Worm (Caenorhabditis elegans) whole organism, L4 larva: Measurements from ENCODE around the gene amph-1.

Experiments used
- D1046.2 ChIP-seq: fragments of 200-800 bp; sonication (Bioruptor generic); IDR thresholded peaks from 2 replicates; pipeline ENCODE4 v1.3.6; 2022; ENCODE audit warnings: missing genetic modification characterization, missing compliant biosample characterization
- F10B5.3 ChIP-seq: sonication (generic microtip); optimal IDR thresholded peaks from 2 replicates; lab custom pipeline; 2016; ENCODE audit warnings: mild to moderate bottlenecking, missing genetic modification characterization, missing compliant biosample characterization
- F44E2.7 ChIP-seq: fragments of 200-800 bp; sonication (Bioruptor generic); IDR thresholded peaks from 2 replicates; pipeline ENCODE4 v2.1.2; 2022; ENCODE audit warnings: missing genetic modification characterization, missing compliant biosample characterization
- T20F7.1 ChIP-seq: fragments of 200-800 bp; sonication (Bioruptor generic); optimal IDR thresholded peaks from 2 replicates; lab custom pipeline; 2018; ENCODE audit warnings: mild to moderate bottlenecking, missing genetic modification characterization, missing compliant biosample characterization
- T26A8.4 ChIP-seq: fragments of 200-800 bp; sonication (Bioruptor generic); IDR thresholded peaks from 2 replicates; pipeline ENCODE4 v1.3.6; 2022; ENCODE audit warnings: missing genetic modification characterization, missing compliant biosample characterization
- Y5F2A.4 ChIP-seq: fragments of 200-800 bp; sonication (Bioruptor generic); optimal IDR thresholded peaks from 2 replicates; lab custom pipeline; 2018; ENCODE audit warnings: mild to moderate bottlenecking, missing genetic modification characterization, missing compliant biosample characterization
- Y75B8A.6 ChIP-seq: fragments of 200-800 bp; sonication (Bioruptor generic); IDR thresholded peaks from 2 replicates; pipeline ENCODE4 v1.3.6; 2022; ENCODE audit warnings: missing genetic modification reagents, missing genetic modification characterization, missing compliant biosample characterization
- aha-1 ChIP-seq: fragments of 150-350 bp; peaks from one replicate; lab custom pipeline; 2014; ENCODE audit warnings: missing biosample characterization, missing genetic modification characterization
- aly-2 ChIP-seq: sonication (generic microtip); optimal IDR thresholded peaks from 2 replicates; lab custom pipeline; 2018; ENCODE audit warnings: missing biosample characterization, missing genetic modification characterization
- attf-4 ChIP-seq: sonication (generic microtip); optimal IDR thresholded peaks from 3 replicates; lab custom pipeline; 2017; ENCODE audit warnings: missing biosample characterization, missing genetic modification characterization
- ceh-28 ChIP-seq: fragments of 150-350 bp; optimal IDR thresholded peaks from 2 replicates; lab custom pipeline; 2014; ENCODE audit warnings: missing biosample characterization, missing genetic modification reagents, missing genetic modification characterization
- ceh-62 ChIP-seq: sonication (generic microtip); optimal IDR thresholded peaks from 2 replicates; lab custom pipeline; 2017; ENCODE audit warnings: missing biosample characterization, missing genetic modification characterization
- cey-2 ChIP-seq: sonication (generic microtip); optimal IDR thresholded peaks from 3 replicates; lab custom pipeline; 2017; ENCODE audit warnings: missing genetic modification characterization, mild to moderate bottlenecking, missing compliant biosample characterization, antibody characterized with exemption, borderline replicate concordance; ENCODE audit not compliant: insufficient read depth
- daf-16 ChIP-seq, 3 experiments: sonication (generic microtip); optimal IDR thresholded peaks; 2 replicates each; lab custom pipeline; 2016 to 2017; ENCODE audit warnings: missing genetic modification characterization in 3 of 3, missing genetic modification reagents in 3 of 3, mild to moderate bottlenecking in 2 of 3, missing compliant biosample characterization in 2 of 3, missing biosample characterization in 1 of 3, moderate library complexity in 1 of 3
- dmd-6 ChIP-seq: fragments of 200-800 bp; sonication (Bioruptor generic); IDR thresholded peaks from 2 replicates; pipeline ENCODE4 v1.3.6; 2022; ENCODE audit warnings: missing genetic modification reagents, missing genetic modification characterization, missing compliant biosample characterization
- dpl-1 ChIP-seq: fragments of 150-350 bp; optimal IDR thresholded peaks from 2 replicates; lab custom pipeline; 2014; ENCODE audit warnings: missing biosample characterization, missing genetic modification reagents, missing genetic modification characterization
- dve-1 ChIP-seq: sonication (generic microtip); optimal IDR thresholded peaks from 2 replicates; lab custom pipeline; 2017; ENCODE audit warnings: antibody characterized with exemption, mild to moderate bottlenecking, missing genetic modification characterization, missing compliant biosample characterization; ENCODE audit not compliant: insufficient read depth
- fos-1 ChIP-seq: fragments of 150-350 bp; optimal IDR thresholded peaks from 2 replicates; lab custom pipeline; 2014; ENCODE audit warnings: missing biosample characterization, missing genetic modification characterization
- gei-8 ChIP-seq: fragments of 200-800 bp; sonication (Bioruptor generic); optimal IDR thresholded peaks from 2 replicates; lab custom pipeline; 2018; ENCODE audit warnings: mild to moderate bottlenecking, missing genetic modification characterization, missing compliant biosample characterization
- hlh-11 ChIP-seq: fragments of 200-800 bp; sonication (Bioruptor generic); optimal IDR thresholded peaks from 2 replicates; lab custom pipeline; 2018; ENCODE audit warnings: mild to moderate bottlenecking, missing genetic modification characterization, missing compliant biosample characterization
- lin-1 ChIP-seq: fragments of 200-800 bp; sonication (Bioruptor generic); IDR thresholded peaks from 2 replicates; pipeline ENCODE4 v1.3.6; 2022; ENCODE audit warnings: missing genetic modification reagents, missing genetic modification characterization, missing compliant biosample characterization
- lin-13 ChIP-seq: fragments of 150-350 bp; optimal IDR thresholded peaks from 2 replicates; lab custom pipeline; 2014; ENCODE audit warnings: missing biosample characterization, missing genetic modification reagents, missing genetic modification characterization
- lin-15B ChIP-seq: fragments of 150-350 bp; sonication (generic microtip); optimal IDR thresholded peaks from 3 replicates; lab custom pipeline; 2014; ENCODE audit warnings: missing biosample characterization, missing genetic modification characterization
- madf-9 ChIP-seq: fragments of 200-800 bp; sonication (Bioruptor generic); conservative IDR thresholded peaks from 2 replicates; pipeline ENCODE4 v1.3.6; 2022; ENCODE audit warnings: missing genetic modification reagents, missing genetic modification characterization, missing compliant biosample characterization
- mdl-1 ChIP-seq, 2 experiments: fragments of 150-350 bp in 1 of 2; sonication (generic microtip) in 1 of 2; optimal IDR thresholded peaks; 2 replicates each; lab custom pipeline; 2014 to 2017; ENCODE audit warnings: missing biosample characterization in 2 of 2, missing genetic modification characterization in 2 of 2
- mxl-2 ChIP-seq: fragments of 200-800 bp; sonication (Bioruptor generic); conservative IDR thresholded peaks from 2 replicates; pipeline ENCODE4 v1.3.6; 2022; ENCODE audit warnings: missing genetic modification reagents, missing genetic modification characterization, missing compliant biosample characterization
- mxl-3 ChIP-seq: fragments of 200-800 bp; sonication (Bioruptor generic); optimal IDR thresholded peaks from 2 replicates; lab custom pipeline; 2018; ENCODE audit warnings: mild to moderate bottlenecking, missing genetic modification characterization, missing compliant biosample characterization
- nhr-11 ChIP-seq: fragments of 150-350 bp; optimal IDR thresholded peaks from 2 replicates; lab custom pipeline; 2014; ENCODE audit warnings: missing biosample characterization, missing genetic modification characterization
- nhr-237 ChIP-seq: sonication (generic microtip); optimal IDR thresholded peaks from 2 replicates; lab custom pipeline; 2017; ENCODE audit warnings: missing biosample characterization, missing genetic modification characterization
- nhr-28 ChIP-seq: fragments of 150-350 bp; optimal IDR thresholded peaks from 2 replicates; lab custom pipeline; 2014; ENCODE audit warnings: missing biosample characterization, missing genetic modification characterization
- nhr-41 ChIP-seq: fragments of 200-800 bp; sonication (Bioruptor generic); IDR thresholded peaks from 2 replicates; pipeline ENCODE4 v1.3.6; 2022; ENCODE audit warnings: missing genetic modification reagents, missing genetic modification characterization, missing compliant biosample characterization
- nhr-42 ChIP-seq: fragments of 200-800 bp; sonication (Bioruptor generic); IDR thresholded peaks from 2 replicates; pipeline ENCODE4 v1.3.6; 2022; ENCODE audit warnings: missing genetic modification characterization, missing compliant biosample characterization
- nhr-48 ChIP-seq: sonication (generic microtip); optimal IDR thresholded peaks from 2 replicates; lab custom pipeline; 2016; ENCODE audit warnings: mild to moderate bottlenecking, missing genetic modification characterization, missing compliant biosample characterization
- pqm-1 ChIP-seq: sonication (generic microtip); optimal IDR thresholded peaks from 2 replicates; lab custom pipeline; 2017; ENCODE audit warnings: missing biosample characterization, missing genetic modification characterization
- sdz-12 ChIP-seq: fragments of 200-800 bp; sonication (Bioruptor generic); optimal IDR thresholded peaks from 2 replicates; lab custom pipeline; 2018; ENCODE audit warnings: mild to moderate bottlenecking, missing genetic modification characterization, missing compliant biosample characterization
- spr-1 ChIP-seq: sonication (generic microtip); optimal IDR thresholded peaks from 2 replicates; lab custom pipeline; 2016; ENCODE audit warnings: mild to moderate bottlenecking, missing genetic modification characterization, missing compliant biosample characterization
- tra-1 ChIP-seq: fragments of 200-800 bp; sonication (Bioruptor generic); IDR thresholded peaks from 2 replicates; pipeline ENCODE4 v1.3.6; 2022; ENCODE audit warnings: missing genetic modification reagents, missing genetic modification characterization, missing compliant biosample characterization
- unc-39 ChIP-seq: sonication (generic microtip); optimal IDR thresholded peaks from 2 replicates; lab custom pipeline; 2017; ENCODE audit warnings: missing biosample characterization, missing genetic modification characterization
- unc-62 ChIP-seq, 3 experiments: fragments of 150-350 bp in 1 of 3; sonication (generic microtip); optimal IDR thresholded peaks in 2 of 3; peaks in 1 of 3; 1 replicate in 1 of 3; 2 replicates in 2 of 3; lab custom pipeline; 2014 to 2017; ENCODE audit warnings: missing biosample characterization in 3 of 3, missing genetic modification characterization in 3 of 3, missing genetic modification reagents in 3 of 3, missing genotype in 1 of 3
- zag-1 ChIP-seq: fragments of 150-350 bp; optimal IDR thresholded peaks from 2 replicates; lab custom pipeline; 2014; ENCODE audit warnings: missing biosample characterization, missing genetic modification characterization

Gene amph-1

ce11 chrIV:9682514-9682913, 34.8 kb upstream of the amph-1 start, which contains the start of gene ins-7:
TSS of gene ins-7 (minus strand) at chrIV:9682845.
- no peak for TF ChIP-seq unc-62 (GFP tag; optimal IDR thresholded peaks at IDR 0.05 in 1 of 2; lab: Kevin White, UChicago)
- no peak for TF ChIP-seq unc-62 (tag; optimal IDR thresholded peaks at IDR 0.05; lab: Kevin White, UChicago)
- no peak for TF ChIP-seq attf-4
- peak; percentile 93 for TF ChIP-seq dmd-6 (GFP tag; lab: Robert Waterston, UW)
- TF ChIP-seq nhr-48 (tag; lab: Kevin White, UChicago) = peak; percentile 30
- peak; percentile 65 for TF ChIP-seq hlh-11
- peak in 1 of 2 experiments; percentile 9 for TF ChIP-seq daf-16 (GFP tag; optimal IDR thresholded peaks at IDR 0.05; lab: Kevin White, UChicago)
- no peak for TF ChIP-seq daf-16 (tag; optimal IDR thresholded peaks at IDR 0.05; lab: Kevin White, UChicago)
- TF ChIP-seq Y5F2A.4 (GFP tag; lab: Kevin White, UChicago) = no peak
- peak; percentile 79; the same call in 1 of the 2 replicates for TF ChIP-seq lin-1 (GFP tag; lab: Robert Waterston, UW)
- peak; percentile 76 for TF ChIP-seq dve-1 (tag; lab: Kevin White, UChicago)
- TF ChIP-seq nhr-28 (tag; lab: Kevin White, UChicago) = peak; percentile 72
- peak; percentile 64 for TF ChIP-seq pqm-1 (tag; lab: Kevin White, UChicago)
- peak; percentile 40 for TF ChIP-seq T20F7.1 (GFP tag; lab: Kevin White, UChicago)
- TF ChIP-seq tra-1 = peak; percentile 62; the same call in 1 of the 2 replicates

ce11 chrIV:9680841-9681240, 33.2 kb upstream of the amph-1 start, which contains the start of gene ins-8:
TSS of gene ins-8 (minus strand) at chrIV:9680941.
- TF ChIP-seq nhr-11 (tag; lab: Kevin White, UChicago) = no peak
- TF ChIP-seq, all 104 proteins: peak for 0

- TF ChIP-seq daf-16 (GFP tag; optimal IDR thresholded peaks at IDR 0.05; lab: Kevin White, UChicago) (no peak), daf-16 (tag; optimal IDR thresholded peaks at IDR 0.05; lab: Kevin White, UChicago) (peak; percentile 67), mxl-2 (GFP tag; lab: Robert Waterston, UW) (no peak)
- TF ChIP-seq, all 104 proteins: peak for 1
Observed at ce11 chrIV:9679296-9679695, 31.6 kb upstream of the amph-1 start.

ce11 chrIV:9678007-9678406, 30.3 kb upstream of the amph-1 start:
- TF ChIP-seq D1046.2 (GFP tag; lab: Robert Waterston, UW) (no peak), aha-1 (tag; lab: Kevin White, UChicago) (peak; percentile 91), fos-1 (tag; lab: Kevin White, UChicago) (no peak), nhr-237 (tag; lab: Kevin White, UChicago) (no peak), mdl-1 (tag; optimal IDR thresholded peaks at IDR 0.05; lab: Kevin White, UChicago) (no peak), ceh-62 (tag; lab: Kevin White, UChicago) (no peak)
- TF ChIP-seq, all 104 proteins: peak for 1

- TF ChIP-seq F10B5.3 (no peak), gei-8 (GFP tag; lab: Kevin White, UChicago) (no peak), nhr-41 (GFP tag; lab: Robert Waterston, UW) (no peak), unc-39 (no peak), mxl-3 (GFP tag; lab: Kevin White, UChicago) (peak; percentile 93), zag-1 (tag; lab: Kevin White, UChicago) (no peak), T26A8.4 (GFP tag; lab: Robert Waterston, UW) (peak; percentile 49; the same call in 1 of the 2 replicates), aly-2 (tag; lab: Kevin White, UChicago) (no peak), spr-1 (tag; lab: Kevin White, UChicago) (peak; percentile 17), Y75B8A.6 (GFP tag; lab: Robert Waterston, UW) (no peak), lin-13 (no peak), lin-15B (no peak), unc-62 (GFP tag; optimal IDR thresholded peaks at IDR 0.05 in 1 of 2; lab: Kevin White, UChicago) (no peak), unc-62 (tag; optimal IDR thresholded peaks at IDR 0.05; lab: Kevin White, UChicago) (no peak), ceh-28 (tag; lab: Kevin White, UChicago) (no peak), attf-4 (no peak), nhr-42 (GFP tag; lab: Robert Waterston, UW) (no peak), lin-1 (GFP tag; lab: Robert Waterston, UW) (peak; percentile 39), cey-2 (tag; lab: Kevin White, UChicago) (no peak), F44E2.7 (GFP tag; lab: Robert Waterston, UW) (no peak), dmd-6 (GFP tag; lab: Robert Waterston, UW) (peak; percentile 92), dpl-1 (GFP tag; lab: Kevin White, UChicago) (peak; percentile 31), madf-9 (GFP tag; lab: Robert Waterston, UW) (no peak), sdz-12 (no peak), mdl-1 (tag; optimal IDR thresholded peaks at IDR 0.05; lab: Kevin White, UChicago) (peak; percentile 94 to 99), dve-1 (tag; lab: Kevin White, UChicago) (peak; percentile 74)
Observed at ce11 chrIV:9677226-9677992, 29.7 kb upstream of the amph-1 start.
